Worm (Caenorhabditis elegans): ENCODE results near the gene ceh-7.

ceh-7 gene

ce11 chrII:8703729-8704128 is at the start of gene ceh-7:
ceh-7 (minus strand) TSS chrII:8703829.
- TF ChIP-seq pax-3 (tag; optimal IDR thresholded peaks at IDR 0.05) (no peak), nhr-19 (GFP tag; conservative IDR thresholded peaks at IDR 0.05) (no peak), blmp-1 (tag; optimal IDR thresholded peaks at IDR 0.05) (no peak), nhr-84 (tag; optimal IDR thresholded peaks at IDR 0.05) (no peak), jun-1 (tag; optimal IDR thresholded peaks at IDR 0.05) (no peak)

ce11 chrII:8751686-8752085 is 48.1 kb upstream of the ceh-7 start, which contains the start of gene atf-2:
atf-2 (plus strand) TSS chrII:8751986.
- TF ChIP-seq zag-1 (tag; optimal IDR thresholded peaks at IDR 0.05): no peak

- TF ChIP-seq blmp-1 (tag; optimal IDR thresholded peaks at IDR 0.05): peak; percentile 100
- TF ChIP-seq jun-1 (tag; optimal IDR thresholded peaks at IDR 0.05): peak; percentile 53
- no peak for TF ChIP-seq efl-1 (optimal IDR thresholded peaks at IDR 0.05)
- peak in 1 of 2 experiments; percentile 72 for TF ChIP-seq efl-1 (GFP tag; optimal IDR thresholded peaks at IDR 0.05 in 1 of 2)
- no peak for TF ChIP-seq nhr-11 (tag; optimal IDR thresholded peaks at IDR 0.05)
Observed at ce11 chrII:8751042-8751441, 47.4 kb upstream of the ceh-7 start.

- TF ChIP-seq lin-14 (GFP tag; optimal IDR thresholded peaks at IDR 0.05) (peak; percentile 28), snu-23 (GFP tag; optimal IDR thresholded peaks at IDR 0.05) (peak; percentile 1), pax-3 (tag; optimal IDR thresholded peaks at IDR 0.05) (no peak), snpc-4 (tag; optimal IDR thresholded peaks at IDR 0.05) (no peak), skn-1 (tag; optimal IDR thresholded peaks at IDR 0.05) (peak; percentile 60), blmp-1 (tag; optimal IDR thresholded peaks at IDR 0.05) (peak; percentile 95)
Observed at ce11 chrII:8750056-8750455, 46.4 kb upstream of the ceh-7 start.

ce11 chrII:8749084-8749483 is 45.5 kb upstream of the ceh-7 start:
- no peak for TF ChIP-seq pag-3 (tag; optimal IDR thresholded peaks at IDR 0.05; ENCODE audit: borderline replicate concordance, insufficient read depth)
- no peak for TF ChIP-seq nhr-237 (tag; optimal IDR thresholded peaks at IDR 0.05)
- no peak for TF ChIP-seq Y116A8C.19 (tag; optimal IDR thresholded peaks at IDR 0.05; ENCODE audit: borderline replicate concordance)
- peak; percentile 100 for TF ChIP-seq blmp-1 (tag; optimal IDR thresholded peaks at IDR 0.05)
- no peak for TF ChIP-seq nhr-90 (tag; optimal IDR thresholded peaks at IDR 0.05; ENCODE audit: poor library complexity)
- no peak for TF ChIP-seq unc-86 (tag; optimal IDR thresholded peaks at IDR 0.05)
- no peak for TF ChIP-seq zag-1 (tag; optimal IDR thresholded peaks at IDR 0.05)
- TF ChIP-seq nhr-71 (tag; optimal IDR thresholded peaks at IDR 0.05): no peak

ce11 chrII:8748638-8749037 is 45.0 kb upstream of the ceh-7 start:
- no peak for TF ChIP-seq efl-1 (optimal IDR thresholded peaks at IDR 0.05)
- TF ChIP-seq efl-1 (GFP tag; optimal IDR thresholded peaks at IDR 0.05 in 1 of 2): peak in 1 of 2 experiments; percentile 64
- no peak for TF ChIP-seq F16B12.6 (tag; optimal IDR thresholded peaks at IDR 0.05)

ce11 chrII:8747939-8748352 is 44.3 kb upstream of the ceh-7 start:
- TF ChIP-seq hlh-17 (GFP tag; optimal IDR thresholded peaks at IDR 0.05; ENCODE audit: borderline replicate concordance): no peak
- TF ChIP-seq dsc-1 (tag; optimal IDR thresholded peaks at IDR 0.05): no peak
- TF ChIP-seq lir-3 (tag; optimal IDR thresholded peaks at IDR 0.05; ENCODE audit: poor library complexity): no peak
- no peak for TF ChIP-seq aha-1 (tag; optimal IDR thresholded peaks at IDR 0.05)
- TF ChIP-seq irx-1 (tag; optimal IDR thresholded peaks at IDR 0.05): no peak
- TF ChIP-seq F16B12.6 (tag; optimal IDR thresholded peaks at IDR 0.05): no peak
- no peak for TF ChIP-seq ceh-63 (GFP tag; optimal IDR thresholded peaks at IDR 0.05)
- TF ChIP-seq mep-1 (tag; optimal IDR thresholded peaks at IDR 0.05): no peak
- no peak for TF ChIP-seq ces-1 (GFP tag; optimal IDR thresholded peaks at IDR 0.05)
- no peak for TF ChIP-seq ceh-8 (GFP tag; optimal IDR thresholded peaks at IDR 0.05)
- TF ChIP-seq nhr-47 (tag; optimal IDR thresholded peaks at IDR 0.05): no peak
- TF ChIP-seq mef-2 (tag; optimal IDR thresholded peaks at IDR 0.05): no peak
- no peak for TF ChIP-seq ztf-4 (tag; optimal IDR thresholded peaks at IDR 0.05)
- TF ChIP-seq nhr-71 (tag; optimal IDR thresholded peaks at IDR 0.05): no peak
- TF ChIP-seq sptf-1 (tag; optimal IDR thresholded peaks at IDR 0.05): no peak
- no peak for TF ChIP-seq lsy-2 (tag; optimal IDR thresholded peaks at IDR 0.05)
- TF ChIP-seq lin-15B (tag; optimal IDR thresholded peaks at IDR 0.05): no peak
- no peak for TF ChIP-seq nhr-12 (tag; optimal IDR thresholded peaks at IDR 0.05)
- TF ChIP-seq C16A3.4 (tag; optimal IDR thresholded peaks at IDR 0.05): no peak
- TF ChIP-seq nhr-20 (tag; optimal IDR thresholded peaks at IDR 0.05): no peak
